Worm (Caenorhabditis elegans) whole organism, L4/young adult: ENCODE data around the gene irld-64.

Experiments used
- W03F9.2 ChIP-seq: fragments of 150-350 bp; optimal IDR thresholded peaks from 2 replicates; lab custom pipeline; 2014; ENCODE audit warnings: missing biosample characterization, missing genetic modification characterization
- dao-5 ChIP-seq: sonication (generic microtip); optimal IDR thresholded peaks from 2 replicates; lab custom pipeline; 2016; ENCODE audit warnings: missing genotype, missing genetic modification characterization, moderate library complexity, missing compliant biosample characterization
- him-1 ChIP-seq: sonication (generic microtip); optimal IDR thresholded peaks from 2 replicates; lab custom pipeline; 2016; ENCODE audit warnings: missing genotype, missing genetic modification reagents, missing genetic modification characterization, missing compliant biosample characterization

ce11 chrII:2943966-2944365 lies 13.6 kb upstream of the irld-64 start, which contains the start of the genes irld-50 and irld-49:
- TF ChIP-seq dao-5 (tag; lab: Kevin White, UChicago), result no peak
- no peak for TF ChIP-seq him-1 (tag; lab: Kevin White, UChicago)
- no peak for TF ChIP-seq W03F9.2 (tag; lab: Kevin White, UChicago)
